Fruit fly (Drosophila melanogaster): Measurements from ENCODE around the gene c11.1.
A peak's percentile ranks its signal among the peaks of the same experiment; 100 is the strongest.

Gene c11.1

DNA sequence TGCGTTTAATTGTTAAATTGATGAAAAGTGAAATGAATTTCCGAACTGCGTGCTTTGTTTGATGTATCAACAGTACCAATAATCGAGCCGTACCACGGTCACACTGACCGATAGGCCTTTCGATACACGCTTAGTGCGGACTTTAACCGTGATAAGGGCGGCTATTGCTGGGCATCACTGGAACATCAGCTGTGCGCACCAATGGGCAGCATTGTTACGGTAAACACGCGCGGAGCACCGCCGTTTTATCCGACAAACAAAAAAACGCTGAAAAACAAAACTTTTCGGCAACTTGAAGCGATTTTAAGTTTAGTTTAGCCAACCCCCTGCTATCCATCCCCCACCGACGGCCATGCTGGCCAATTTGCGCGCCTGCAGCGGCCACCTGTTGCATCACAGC, 36.2 kb upstream of the c11.1 start, which contains the start of the genes c12.1 and c12.2 (continued):
- TF ChIP-seq YL-1 (GFP tag; optimal IDR thresholded peaks at IDR 0.05) (peak; percentile 90), Abd-B (GFP tag; optimal IDR thresholded peaks at IDR 0.05) (peak; percentile 19), lbe (GFP tag; optimal IDR thresholded peaks at IDR 0.05) (no peak), croc (GFP tag; conservative IDR thresholded peaks at IDR 0.05) (no peak), HLH54F (GFP tag; optimal IDR thresholded peaks at IDR 0.05) (no peak), ATbp (GFP tag; optimal IDR thresholded peaks at IDR 0.05) (no peak), CG16779 (GFP tag; IDR thresholded peaks at IDR 0.05) (no peak), slp2 (GFP tag; optimal IDR thresholded peaks at IDR 0.05) (no peak), kni (GFP tag; optimal IDR thresholded peaks at IDR 0.05) (no peak), CG10274 (GFP tag; optimal IDR thresholded peaks at IDR 0.05) (no peak), Gug (GFP tag; IDR thresholded peaks at IDR 0.05) (no peak), CG15514 (GFP tag; optimal IDR thresholded peaks at IDR 0.05) (peak; percentile 75), CG3838 (GFP tag; optimal IDR thresholded peaks at IDR 0.05) (no peak), CG9215 (GFP tag; IDR thresholded peaks at IDR 0.05) (no peak), Tbp (GFP tag; optimal IDR thresholded peaks at IDR 0.05) (no peak), al (GFP tag; IDR thresholded peaks at IDR 0.05) (no peak), CG4328 (GFP tag; optimal IDR thresholded peaks at IDR 0.05) (no peak), CG2202 (tag; optimal IDR thresholded peaks at IDR 0.05) (no peak), CG17385 (GFP tag; optimal IDR thresholded peaks at IDR 0.05) (no peak), Doc2 (GFP tag; IDR thresholded peaks at IDR 0.05) (no peak), CG3065 (GFP tag; optimal IDR thresholded peaks at IDR 0.05) (no peak), Antp (GFP tag; optimal IDR thresholded peaks at IDR 0.05) (no peak), insv (GFP tag; optimal IDR thresholded peaks at IDR 0.05) (peak in 1 of 2 experiments; percentile 51), HLH3B (GFP tag; IDR thresholded peaks at IDR 0.05) (no peak), CG7839 (tag; optimal IDR thresholded peaks at IDR 0.05) (no peak), tup (GFP tag; optimal IDR thresholded peaks at IDR 0.05) (no peak), HLH4C (GFP tag; IDR thresholded peaks at IDR 0.05; ENCODE audit: partially characterized antibody) (peak; percentile 41; the same call in 1 of the 3 replicates), wdn (GFP tag; IDR thresholded peaks at IDR 0.05) (no peak), CG11695 (GFP tag; IDR thresholded peaks at IDR 0.05) (no peak), CG3995 (GFP tag; optimal IDR thresholded peaks at IDR 0.05) (peak; percentile 6), dati (GFP tag; IDR thresholded peaks at IDR 0.05) (no peak), dmrt99B (tag; optimal IDR thresholded peaks at IDR 0.05) (no peak), CG2129 (GFP tag; IDR thresholded peaks at IDR 0.05; ENCODE audit: partially characterized antibody) (no peak), seq (GFP tag; IDR thresholded peaks at IDR 0.05) (no peak), knrl (GFP tag; IDR thresholded peaks at IDR 0.05; ENCODE audit: partially characterized antibody) (peak; percentile 44; the same call in 1 of the 3 replicates), CG12155 (GFP tag; optimal IDR thresholded peaks at IDR 0.05) (no peak)

DNA sequence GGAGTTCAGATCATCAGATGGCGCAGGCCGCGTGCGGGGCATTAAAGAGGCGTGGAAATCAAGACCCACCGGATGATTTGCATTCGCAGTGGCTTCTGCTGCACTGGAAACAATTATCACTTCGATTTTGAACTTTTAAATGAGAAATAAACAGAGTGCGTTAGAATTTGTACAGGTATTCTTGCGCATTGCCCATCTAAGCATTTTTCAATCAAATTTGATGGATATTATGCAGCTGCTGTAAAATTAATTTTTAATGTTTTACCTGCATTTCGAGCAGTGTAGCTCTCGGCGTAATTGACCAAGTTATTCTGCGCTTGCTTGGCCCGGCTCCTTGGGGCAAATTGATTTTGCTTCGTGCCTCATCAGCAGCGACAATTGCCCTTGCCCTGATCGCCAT, 34.2 kb upstream of the c11.1 start:
- TF ChIP-seq ERR (GFP tag; optimal IDR thresholded peaks at IDR 0.05), result no peak
- no peak for TF ChIP-seq Max (GFP tag; optimal IDR thresholded peaks at IDR 0.05)
- TF ChIP-seq toy (GFP tag; IDR thresholded peaks at IDR 0.05), result no peak
- TF ChIP-seq CG6175 (GFP tag; IDR thresholded peaks at IDR 0.05), result no peak
- TF ChIP-seq CG2202 (tag; optimal IDR thresholded peaks at IDR 0.05), result no peak
- TF ChIP-seq sens (GFP tag), result peak; percentile 18
- no peak for TF ChIP-seq CG9727 (GFP tag; optimal IDR thresholded peaks at IDR 0.05)
- TF ChIP-seq CG4730 (GFP tag; IDR thresholded peaks at IDR 0.05), result no peak
- TF ChIP-seq CG5180 (GFP tag; optimal IDR thresholded peaks at IDR 0.05), result no peak
- TF ChIP-seq Hr51 (GFP tag; optimal IDR thresholded peaks at IDR 0.05), result no peak
- peak; percentile 20 for TF ChIP-seq CG1603 (tag; optimal IDR thresholded peaks at IDR 0.05)

Measured in whole organism, embryonic.